Fruit fly (Drosophila melanogaster): ENCODE data around the gene CG33290.

The CG33290 gene

dm6 chr3L:21515823-21516715, 26.1 kb upstream of the CG33290 start, which contains the start of the genes SAK and Cdk12 (continued):
- TF ChIP-seq eve (GFP tag; optimal IDR thresholded peaks at IDR 0.05), result peak in 1 of 2 experiments; percentile 78
- TF ChIP-seq ash1 (GFP tag; optimal IDR thresholded peaks at IDR 0.05), result no peak
- peak; percentile 47 for TF ChIP-seq chn (GFP tag; optimal IDR thresholded peaks at IDR 0.05)
- TF ChIP-seq dpn (GFP tag; optimal IDR thresholded peaks at IDR 0.05), result peak; percentile 59 to 85
- TF ChIP-seq Fer2 (tag; optimal IDR thresholded peaks at IDR 0.05), result peak; percentile 73
- no peak for TF ChIP-seq ftz-f1 (GFP tag; optimal IDR thresholded peaks at IDR 0.05)
- TF ChIP-seq Mrtf (GFP tag; IDR thresholded peaks at IDR 0.05), result peak; percentile 81
- peak; percentile 89 for TF ChIP-seq lab (GFP tag; optimal IDR thresholded peaks at IDR 0.05)
- peak; percentile 94 for TF ChIP-seq CG14710 (tag; optimal IDR thresholded peaks at IDR 0.05)
- peak; percentile 46 for TF ChIP-seq slp2 (GFP tag; optimal IDR thresholded peaks at IDR 0.05)
- peak; percentile 86 for TF ChIP-seq dysf (GFP tag; IDR thresholded peaks at IDR 0.05)
- TF ChIP-seq CG2712 (tag; optimal IDR thresholded peaks at IDR 0.05), result peak; percentile 89
- no peak; the same call in 1 of the 2 replicates for TF ChIP-seq Dip2 (GFP tag; IDR thresholded peaks at IDR 0.05)
- peak; percentile 61 for TF ChIP-seq B-H1 (GFP tag; IDR thresholded peaks at IDR 0.05)
- peak; percentile 54 for TF ChIP-seq CG16863 (GFP tag; optimal IDR thresholded peaks at IDR 0.05)
- peak; percentile 83 for TF ChIP-seq dmrt11E (tag; optimal IDR thresholded peaks at IDR 0.05)
- peak; percentile 40 for TF ChIP-seq run (tag; optimal IDR thresholded peaks at IDR 0.05)
- no peak for TF ChIP-seq hb (GFP tag; IDR thresholded peaks at IDR 0.05; ENCODE audit: partially characterized antibody)
- peak; percentile 68 for TF ChIP-seq CG6654 (GFP tag; optimal IDR thresholded peaks at IDR 0.05)
- TF ChIP-seq tin (GFP tag; optimal IDR thresholded peaks at IDR 0.05), result peak; percentile 86
- peak; percentile 59 for TF ChIP-seq jumu (GFP tag; optimal IDR thresholded peaks at IDR 0.05)
- TF ChIP-seq CG31224 (GFP tag; IDR thresholded peaks at IDR 0.05), result peak; percentile 78
- TF ChIP-seq Hr39 (optimal IDR thresholded peaks at IDR 0.05), result no peak
- peak; percentile 68 for TF ChIP-seq CG15011 (GFP tag; optimal IDR thresholded peaks at IDR 0.05)
- TF ChIP-seq slbo (GFP tag; IDR thresholded peaks at IDR 0.05), result peak; percentile 92
- TF ChIP-seq cato (GFP tag; optimal IDR thresholded peaks at IDR 0.05; ENCODE audit: borderline replicate concordance), result peak; percentile 68
- no peak for TF ChIP-seq TFAM (GFP tag; optimal IDR thresholded peaks at IDR 0.05)
- peak; percentile 71 for TF ChIP-seq Hsf (GFP tag; optimal IDR thresholded peaks at IDR 0.05)
- TF ChIP-seq MBD-R2 (GFP tag; IDR thresholded peaks at IDR 0.05), result peak; percentile 60
- TF ChIP-seq row (GFP tag; IDR thresholded peaks at IDR 0.05), result peak; percentile 96
- peak; percentile 60 for TF ChIP-seq salm (tag; optimal IDR thresholded peaks at IDR 0.05)
- TF ChIP-seq CG1602 (GFP tag; optimal IDR thresholded peaks at IDR 0.05), result peak; percentile 88
- TF ChIP-seq lbe (GFP tag; optimal IDR thresholded peaks at IDR 0.05), result peak; percentile 65
- no peak for TF ChIP-seq Bteb2 (GFP tag; optimal IDR thresholded peaks at IDR 0.05)
- TF ChIP-seq CrebB (tag; optimal IDR thresholded peaks at IDR 0.05), result peak; percentile 38
- TF ChIP-seq Chrac-16 (GFP tag; optimal IDR thresholded peaks at IDR 0.05), result peak; percentile 86
- TF ChIP-seq Oli (tag; optimal IDR thresholded peaks at IDR 0.05), result peak; percentile 84
- peak; percentile 39 for TF ChIP-seq CTCF (GFP tag; optimal IDR thresholded peaks at IDR 0.05)
- TF ChIP-seq CG3281 (GFP tag; optimal IDR thresholded peaks at IDR 0.05), result peak; percentile 89
- TF ChIP-seq Gug (GFP tag; IDR thresholded peaks at IDR 0.05), result peak; percentile 87
- peak; percentile 33 for TF ChIP-seq peb (GFP tag; IDR thresholded peaks at IDR 0.05)
- TF ChIP-seq nerfin-1 (tag; optimal IDR thresholded peaks at IDR 0.05), result peak; percentile 77
- peak; percentile 65; the same call in 2 of the 3 replicates for TF ChIP-seq Optix (GFP tag; IDR thresholded peaks at IDR 0.05)
- TF ChIP-seq fd102C (GFP tag; optimal IDR thresholded peaks at IDR 0.05), result no peak
- peak; percentile 48 for TF ChIP-seq CG10274 (GFP tag; optimal IDR thresholded peaks at IDR 0.05)
- TF ChIP-seq zen2 (GFP tag; IDR thresholded peaks at IDR 0.05; ENCODE audit: partially characterized antibody), result no peak; the same call in 2 of the 3 replicates
- TF ChIP-seq esg (GFP tag; conservative IDR thresholded peaks at IDR 0.05), result peak; percentile 75
- TF ChIP-seq CG3407 (GFP tag; optimal IDR thresholded peaks at IDR 0.05), result peak; percentile 73
- peak; percentile 95 for TF ChIP-seq CG10267 (tag; optimal IDR thresholded peaks at IDR 0.05)
- TF ChIP-seq GATAe (GFP tag; conservative IDR thresholded peaks at IDR 0.05), result peak; percentile 38; the same call in 1 of the 2 replicates

All from whole organism, embryonic.